Worm (Caenorhabditis elegans) whole organism, early embryonic: Measurements from ENCODE around the gene cng-1.

Experiments used
- B0310.2 ChIP-seq: sonication (generic microtip); optimal IDR thresholded peaks from 2 replicates; lab custom pipeline; 2016; ENCODE audit warnings: mild to moderate bottlenecking, missing genetic modification characterization, missing compliant biosample characterization
- F13C5.2 ChIP-seq: sonication (generic microtip); optimal IDR thresholded peaks from 2 replicates; lab custom pipeline; 2017; ENCODE audit warnings: mild to moderate bottlenecking, missing genetic modification characterization, inconsistent platforms, missing compliant biosample characterization
- aly-1 ChIP-seq: sonication (generic microtip); optimal IDR thresholded peaks from 2 replicates; lab custom pipeline; 2016; ENCODE audit warnings: missing genetic modification characterization, missing compliant biosample characterization
- ama-1 ChIP-seq: fragments of 150-350 bp; optimal IDR thresholded peaks from 2 replicates; lab custom pipeline; 2014
- ceh-13 ChIP-seq: fragments of 200-800 bp; sonication (Bioruptor generic); optimal IDR thresholded peaks from 2 replicates; lab custom pipeline; 2018; ENCODE audit warnings: mild to moderate bottlenecking, missing genetic modification characterization, missing compliant biosample characterization
- ceh-36 ChIP-seq: sonication (generic microtip); optimal IDR thresholded peaks from 2 replicates; lab custom pipeline; 2016; ENCODE audit warnings: missing genetic modification characterization, inconsistent platforms, missing compliant biosample characterization
- ets-7 ChIP-seq: sonication (generic microtip); optimal IDR thresholded peaks from 2 replicates; lab custom pipeline; 2016; ENCODE audit warnings: missing genotype, missing genetic modification characterization, missing compliant biosample characterization
- flt-1 ChIP-seq: fragments of 200-800 bp; sonication (Bioruptor generic); IDR thresholded peaks from 2 replicates; pipeline ENCODE4 v1.3.6; 2022; ENCODE audit warnings: missing genetic modification characterization, missing compliant biosample characterization
- hmbx-1 ChIP-seq: sonication (generic microtip); optimal IDR thresholded peaks from 2 replicates; lab custom pipeline; 2016; ENCODE audit warnings: mild to moderate bottlenecking, missing genetic modification characterization, missing compliant biosample characterization
- hmg-4 ChIP-seq: fragments of 200-800 bp; sonication (Bioruptor generic); optimal IDR thresholded peaks from 2 replicates; lab custom pipeline; 2018; ENCODE audit warnings: mild to moderate bottlenecking, missing genetic modification characterization, missing compliant biosample characterization
- hnd-1 ChIP-seq: sonication (generic microtip); optimal IDR thresholded peaks from 2 replicates; lab custom pipeline; 2016; ENCODE audit warnings: missing genetic modification characterization, missing compliant biosample characterization
- pes-1 ChIP-seq: fragments of 200-800 bp; sonication (Bioruptor generic); IDR thresholded peaks from 2 replicates; pipeline ENCODE4 v1.3.6; 2022; ENCODE audit warnings: missing genetic modification reagents, missing genetic modification characterization, missing compliant biosample characterization
- scrt-1 ChIP-seq: fragments of 200-800 bp; sonication (Bioruptor generic); IDR thresholded peaks from 2 replicates; pipeline ENCODE4 v1.3.6; 2022; ENCODE audit warnings: missing genetic modification characterization, missing compliant biosample characterization
- sea-1 ChIP-seq: fragments of 200-800 bp; sonication (Bioruptor generic); conservative IDR thresholded peaks from 2 replicates; pipeline ENCODE4 v1.3.6; 2022; ENCODE audit warnings: missing genetic modification characterization, missing compliant biosample characterization
- tbx-11 ChIP-seq: fragments of 200-800 bp; sonication (Bioruptor generic); IDR thresholded peaks from 2 replicates; pipeline ENCODE4 v1.3.6; 2022; ENCODE audit warnings: missing genetic modification characterization, missing compliant biosample characterization
- tbx-37 ChIP-seq: fragments of 200-800 bp; sonication (Bioruptor generic); conservative IDR thresholded peaks from 2 replicates; pipeline ENCODE4 v1.3.6; 2022; ENCODE audit warnings: missing genetic modification reagents, missing genetic modification characterization, missing compliant biosample characterization
- tra-4 ChIP-seq: sonication (generic microtip); optimal IDR thresholded peaks from 2 replicates; lab custom pipeline; 2017; ENCODE audit warnings: missing genetic modification characterization, missing compliant biosample characterization

Gene cng-1

ce11 chrV:15057724-15058123 lies 26.5 kb upstream of the cng-1 start:
- TF ChIP-seq scrt-1 (GFP tag; lab: Robert Waterston, UW) (no peak), hmg-4 (GFP tag; lab: Kevin White, UChicago) (no peak), tra-4 (tag; lab: Kevin White, UChicago) (no peak), F13C5.2 (tag; lab: Kevin White, UChicago) (no peak), hnd-1 (no peak), flt-1 (no peak), sea-1 (GFP tag; lab: Robert Waterston, UW) (no peak), tbx-37 (GFP tag; lab: Robert Waterston, UW) (no peak), hmbx-1 (tag; lab: Kevin White, UChicago) (no peak), aly-1 (tag; lab: Kevin White, UChicago) (no peak), ceh-36 (no peak), ceh-13 (no peak), tbx-11 (GFP tag; lab: Robert Waterston, UW) (no peak)

ce11 chrV:15056346-15056839 lies 25.1 kb upstream of the cng-1 start:
- TF ChIP-seq pes-1 (GFP tag; lab: Robert Waterston, UW) (no peak), tra-4 (tag; lab: Kevin White, UChicago) (no peak), F13C5.2 (tag; lab: Kevin White, UChicago) (no peak), ceh-36 (no peak), tbx-37 (GFP tag; lab: Robert Waterston, UW) (no peak), scrt-1 (GFP tag; lab: Robert Waterston, UW) (no peak), hmbx-1 (tag; lab: Kevin White, UChicago) (no peak), ceh-13 (no peak), ama-1 (no peak), ets-7 (tag; lab: Kevin White, UChicago) (no peak), hmg-4 (GFP tag; lab: Kevin White, UChicago) (no peak), flt-1 (no peak), sea-1 (GFP tag; lab: Robert Waterston, UW) (no peak; the same call in 1 of the 2 replicates)

- TF ChIP-seq tbx-37 (GFP tag; lab: Robert Waterston, UW) (no peak), aly-1 (tag; lab: Kevin White, UChicago) (no peak), hmbx-1 (tag; lab: Kevin White, UChicago) (no peak), tra-4 (tag; lab: Kevin White, UChicago) (no peak), pes-1 (GFP tag; lab: Robert Waterston, UW) (no peak), flt-1 (no peak), scrt-1 (GFP tag; lab: Robert Waterston, UW) (no peak), ceh-36 (no peak), hmg-4 (GFP tag; lab: Kevin White, UChicago) (no peak)
Observed at ce11 chrV:15055873-15056272, 24.6 kb upstream of the cng-1 start, which contains the start of gene C25D7.16. C25D7.16 (plus strand) TSS chrV:15056173.

ce11 chrV:15054733-15055132 lies 23.5 kb upstream of the cng-1 start:
- no peak for TF ChIP-seq flt-1
- no peak for TF ChIP-seq aly-1 (tag; lab: Kevin White, UChicago)
- TF ChIP-seq tbx-37 (GFP tag; lab: Robert Waterston, UW) = no peak
- TF ChIP-seq F13C5.2 (tag; lab: Kevin White, UChicago) = no peak
- no peak for TF ChIP-seq ets-7 (tag; lab: Kevin White, UChicago)
- TF ChIP-seq ceh-13 = no peak
- no peak for TF ChIP-seq hmbx-1 (tag; lab: Kevin White, UChicago)
- TF ChIP-seq pes-1 (GFP tag; lab: Robert Waterston, UW) = no peak
- TF ChIP-seq ceh-36 = no peak
- TF ChIP-seq scrt-1 (GFP tag; lab: Robert Waterston, UW) = no peak
- no peak for TF ChIP-seq hnd-1
- TF ChIP-seq tra-4 (tag; lab: Kevin White, UChicago) = no peak
- no peak for TF ChIP-seq sea-1 (GFP tag; lab: Robert Waterston, UW)
- TF ChIP-seq ama-1 = no peak
- TF ChIP-seq B0310.2 (tag; lab: Kevin White, UChicago) = no peak
- no peak for TF ChIP-seq tbx-11 (GFP tag; lab: Robert Waterston, UW)
- TF ChIP-seq hmg-4 (GFP tag; lab: Kevin White, UChicago) = no peak

- TF ChIP-seq tra-4 (tag; lab: Kevin White, UChicago) (no peak), tbx-37 (GFP tag; lab: Robert Waterston, UW) (no peak), flt-1 (no peak), tbx-11 (GFP tag; lab: Robert Waterston, UW) (no peak), B0310.2 (tag; lab: Kevin White, UChicago) (no peak), scrt-1 (GFP tag; lab: Robert Waterston, UW) (no peak), hmbx-1 (tag; lab: Kevin White, UChicago) (no peak), hmg-4 (GFP tag; lab: Kevin White, UChicago) (no peak), hnd-1 (no peak), aly-1 (tag; lab: Kevin White, UChicago) (no peak), sea-1 (GFP tag; lab: Robert Waterston, UW) (no peak), ama-1 (no peak)
Observed at ce11 chrV:15052368-15052767, 21.1 kb upstream of the cng-1 start, which contains the start of the genes fbxa-82 and C25D7.5. fbxa-82 (minus strand) TSS chrV:15052530. C25D7.5 (plus strand) TSS chrV:15052650.

ce11 chrV:15051720-15052119 lies 20.4 kb upstream of the cng-1 start:
- TF ChIP-seq sea-1 (GFP tag; lab: Robert Waterston, UW) (no peak), ceh-13 (no peak), hmbx-1 (tag; lab: Kevin White, UChicago) (no peak), flt-1 (no peak), ceh-36 (no peak), ets-7 (tag; lab: Kevin White, UChicago) (no peak), B0310.2 (tag; lab: Kevin White, UChicago) (no peak), tbx-11 (GFP tag; lab: Robert Waterston, UW) (no peak), aly-1 (tag; lab: Kevin White, UChicago) (no peak), tra-4 (tag; lab: Kevin White, UChicago) (no peak), ama-1 (no peak), tbx-37 (GFP tag; lab: Robert Waterston, UW) (no peak), hnd-1 (no peak), F13C5.2 (tag; lab: Kevin White, UChicago) (no peak), pes-1 (GFP tag; lab: Robert Waterston, UW) (no peak), scrt-1 (GFP tag; lab: Robert Waterston, UW) (no peak), hmg-4 (GFP tag; lab: Kevin White, UChicago) (no peak)

ce11 chrV:15048107-15048506 lies 16.8 kb upstream of the cng-1 start, which contains the start of gene sdc-3:
sdc-3 (minus strand) TSS chrV:15048207.
- no peak for TF ChIP-seq ceh-36
- TF ChIP-seq sea-1 (GFP tag; lab: Robert Waterston, UW) = no peak
- TF ChIP-seq pes-1 (GFP tag; lab: Robert Waterston, UW) = no peak
- no peak for TF ChIP-seq tra-4 (tag; lab: Kevin White, UChicago)
- TF ChIP-seq hmbx-1 (tag; lab: Kevin White, UChicago) = no peak
- TF ChIP-seq tbx-37 (GFP tag; lab: Robert Waterston, UW) = no peak
- no peak for TF ChIP-seq aly-1 (tag; lab: Kevin White, UChicago)
- no peak for TF ChIP-seq hmg-4 (GFP tag; lab: Kevin White, UChicago)
- no peak for TF ChIP-seq flt-1
- no peak for TF ChIP-seq B0310.2 (tag; lab: Kevin White, UChicago)
- no peak for TF ChIP-seq F13C5.2 (tag; lab: Kevin White, UChicago)
